Fruit fly (Drosophila melanogaster) whole organism, embryonic: ENCODE measurements around the gene Syx8.

Source experiments
- Awh ChIP-seq: fragments of 200-800 bp; sonication (Bioruptor generic); IDR thresholded peaks from 2 replicates; pipeline ENCODE4, ENCODE4 v1.3.6; 2022; ENCODE audit warnings: missing biosample characterization, missing genetic modification characterization
- Bteb2 ChIP-seq: fragments of 200-800 bp; sonication (Bioruptor generic); optimal IDR thresholded peaks from 2 replicates; lab custom pipeline; 2016; ENCODE audit warnings: missing biosample characterization, missing genetic modification characterization
- CG10147 ChIP-seq: fragments of 200-800 bp; sonication (Bioruptor generic); optimal IDR thresholded peaks from 2 replicates; lab custom pipeline; 2019; ENCODE audit warnings: missing biosample characterization, mild to moderate bottlenecking, missing genetic modification characterization, moderate library complexity
- CG1024 ChIP-seq: fragments of 200-800 bp; sonication (Bioruptor generic); IDR thresholded peaks from 2 replicates; pipeline ENCODE4 v1.3.6; 2022; ENCODE audit warnings: missing biosample characterization, missing genetic modification characterization
- CG10462 ChIP-seq: fragments of 200-800 bp; sonication (Bioruptor generic); optimal IDR thresholded peaks from 2 replicates; lab custom pipeline; 2016; ENCODE audit warnings: missing biosample characterization, missing genetic modification characterization
- CG12104 ChIP-seq: fragments of 200-800 bp; sonication (Bioruptor generic); optimal IDR thresholded peaks from 3 replicates; lab custom pipeline; 2016; ENCODE audit warnings: missing biosample characterization, missing genetic modification characterization
- CG13424 ChIP-seq: fragments of 200-800 bp; sonication (Bioruptor generic); optimal IDR thresholded peaks from 2 replicates; lab custom pipeline; 2019; ENCODE audit warnings: missing biosample characterization, mild to moderate bottlenecking, missing genetic modification characterization, moderate library complexity
- CG15011 ChIP-seq: fragments of 200-800 bp; sonication (Bioruptor generic); optimal IDR thresholded peaks from 3 replicates; lab custom pipeline; 2018; ENCODE audit warnings: missing biosample characterization, mild to moderate bottlenecking, missing genetic modification characterization
- CG17359 ChIP-seq: fragments of 200-800 bp; sonication (Bioruptor generic); optimal IDR thresholded peaks from 3 replicates; lab custom pipeline; 2018; ENCODE audit warnings: missing biosample characterization, mild to moderate bottlenecking, missing genetic modification characterization, moderate library complexity
- CG17385 ChIP-seq: fragments of 200-800 bp; sonication (Bioruptor generic); optimal IDR thresholded peaks from 3 replicates; lab custom pipeline; 2018; ENCODE audit warnings: missing biosample characterization, mild to moderate bottlenecking, missing genetic modification characterization
- CG17802 ChIP-seq: fragments of 200-800 bp; sonication (Bioruptor generic); optimal IDR thresholded peaks from 2 replicates; lab custom pipeline; 2018; ENCODE audit warnings: missing biosample characterization, mild to moderate bottlenecking, missing genetic modification characterization, moderate library complexity
- CG17912 ChIP-seq: fragments of 200-800 bp; sonication (Bioruptor generic); optimal IDR thresholded peaks from 2 replicates; lab custom pipeline; 2018; ENCODE audit warnings: missing biosample characterization, mild to moderate bottlenecking, missing genetic modification characterization
- CG30431 ChIP-seq: fragments of 200-800 bp; sonication (Bioruptor generic); optimal IDR thresholded peaks from 2 replicates; lab custom pipeline; 2017; ENCODE audit warnings: missing biosample characterization, missing genetic modification characterization
- CG34422 ChIP-seq: fragments of 200-800 bp; sonication (Bioruptor generic); IDR thresholded peaks from 3 replicates; pipeline ENCODE4 v1.3.6; 2022; ENCODE audit warnings: missing biosample characterization, missing genetic modification characterization
- CG4617 ChIP-seq: fragments of 200-800 bp; sonication (Bioruptor generic); optimal IDR thresholded peaks from 3 replicates; lab custom pipeline; 2016; ENCODE audit warnings: missing biosample characterization, missing genetic modification characterization, borderline replicate concordance
- CG7786 ChIP-seq: fragments of 200-800 bp; sonication (Bioruptor generic); optimal IDR thresholded peaks from 2 replicates; lab custom pipeline; 2016; ENCODE audit warnings: missing biosample characterization, missing genetic modification characterization
- CG8281 ChIP-seq: fragments of 200-800 bp; sonication (Bioruptor generic); optimal IDR thresholded peaks from 2 replicates; lab custom pipeline; 2018; ENCODE audit warnings: missing biosample characterization, mild to moderate bottlenecking, missing genetic modification characterization, moderate library complexity
- CG8359 ChIP-seq: fragments of 200-800 bp; sonication (Bioruptor generic); optimal IDR thresholded peaks from 2 replicates; lab custom pipeline; 2017; ENCODE audit warnings: missing biosample characterization, mild to moderate bottlenecking, missing genetic modification characterization, borderline replicate concordance
- CG8765 ChIP-seq: fragments of 200-800 bp; sonication (Bioruptor generic); IDR thresholded peaks from 2 replicates; pipeline ENCODE4 v1.3.6; 2022; ENCODE audit warnings: missing biosample characterization, missing genetic modification characterization
- CG9817 ChIP-seq: fragments of 200-800 bp; sonication (Bioruptor generic); optimal IDR thresholded peaks from 2 replicates; lab custom pipeline; 2018; ENCODE audit warnings: missing biosample characterization, mild to moderate bottlenecking, missing genetic modification characterization, moderate library complexity
- Dip3 ChIP-seq: fragments of 200-800 bp; sonication (Bioruptor generic); optimal IDR thresholded peaks from 3 replicates; lab custom pipeline; 2016; ENCODE audit warnings: missing biosample characterization, missing genetic modification characterization
- ERR ChIP-seq: fragments of 200-800 bp; sonication (Bioruptor generic); optimal IDR thresholded peaks from 2 replicates; lab custom pipeline; 2016; ENCODE audit warnings: missing biosample characterization, missing genetic modification characterization
- HLH54F ChIP-seq: fragments of 200-800 bp; sonication (Bioruptor generic); optimal IDR thresholded peaks from 3 replicates; lab custom pipeline; 2016; ENCODE audit warnings: missing biosample characterization, missing genetic modification characterization
- Myb ChIP-seq: fragments of 200-800 bp; sonication (Bioruptor generic); optimal IDR thresholded peaks from 2 replicates; lab custom pipeline; 2016; ENCODE audit warnings: missing biosample characterization, missing genetic modification characterization
- Ravus ChIP-seq: fragments of 200-800 bp; sonication (Bioruptor generic); IDR thresholded peaks from 2 replicates; pipeline ENCODE4 v1.3.6; 2022; ENCODE audit warnings: missing biosample characterization, missing genetic modification characterization
- Sin3A ChIP-seq: fragments of >200 bp; optimal IDR thresholded peaks from 2 replicates; lab custom pipeline; 2018
- Sry-β ChIP-seq: fragments of 200-800 bp; sonication (Bioruptor generic); optimal IDR thresholded peaks from 2 replicates; lab custom pipeline; 2018; ENCODE audit warnings: missing biosample characterization, mild to moderate bottlenecking, missing genetic modification characterization, moderate library complexity
- ab ChIP-seq: fragments of 200-800 bp; sonication (Bioruptor generic); optimal IDR thresholded peaks from 2 replicates; lab custom pipeline; 2016; ENCODE audit warnings: missing biosample characterization, missing genetic modification characterization
- bcd ChIP-seq: fragments of 200-800 bp; sonication (Bioruptor generic); optimal IDR thresholded peaks from 2 replicates; lab custom pipeline; 2017; ENCODE audit warnings: missing biosample characterization, mild to moderate bottlenecking, missing genetic modification characterization
- bowl ChIP-seq: fragments of 200-800 bp; sonication (Bioruptor generic); IDR thresholded peaks from 2 replicates; pipeline ENCODE4 v1.3.6; 2022; ENCODE audit warnings: missing biosample characterization, missing genetic modification characterization
- cato ChIP-seq: fragments of 200-800 bp; sonication (Bioruptor generic); optimal IDR thresholded peaks from 2 replicates; lab custom pipeline; 2016; ENCODE audit warnings: missing biosample characterization, missing genetic modification characterization, borderline replicate concordance
- caup ChIP-seq: fragments of 200-800 bp; sonication (Bioruptor generic); optimal IDR thresholded peaks from 3 replicates; lab custom pipeline; 2017; ENCODE audit warnings: missing biosample characterization, mild to moderate bottlenecking, missing genetic modification characterization, moderate library complexity; ENCODE audit not compliant: severe bottlenecking
- chm ChIP-seq: fragments of 200-800 bp; sonication (Bioruptor generic); IDR thresholded peaks from 2 replicates; pipeline ENCODE4 v1.3.6; 2022; ENCODE audit warnings: missing biosample characterization, missing genetic modification characterization
- da ChIP-seq: fragments of 200-800 bp; sonication (Bioruptor generic); optimal IDR thresholded peaks from 2 replicates; lab custom pipeline; 2016; ENCODE audit warnings: missing biosample characterization, missing genetic modification characterization
- dati ChIP-seq: fragments of 200-800 bp; sonication (Bioruptor generic); IDR thresholded peaks from 2 replicates; pipeline ENCODE4 v1.3.6; 2022; ENCODE audit warnings: missing biosample characterization, missing genetic modification characterization
- eve ChIP-seq, 2 experiments: fragments of >200 bp; optimal IDR thresholded peaks; 2 replicates each; lab custom pipeline; 2017; ENCODE audit warnings: missing biosample characterization in 2 of 2, missing genetic modification characterization in 2 of 2
- fd64A ChIP-seq: fragments of 200-800 bp; sonication (Bioruptor generic); optimal IDR thresholded peaks from 3 replicates; lab custom pipeline; 2018; ENCODE audit warnings: missing biosample characterization, mild to moderate bottlenecking, missing genetic modification characterization
- gfzf ChIP-seq: fragments of 200-800 bp; sonication (Bioruptor generic); optimal IDR thresholded peaks from 2 replicates; lab custom pipeline; 2016; ENCODE audit warnings: missing biosample characterization, mild to moderate bottlenecking, missing genetic modification characterization, moderate library complexity
- jing ChIP-seq: fragments of 200-800 bp; sonication (Bioruptor generic); optimal IDR thresholded peaks from 2 replicates; lab custom pipeline; 2018; ENCODE audit warnings: missing biosample characterization, mild to moderate bottlenecking, missing genetic modification characterization
- kah ChIP-seq: fragments of 200-800 bp; sonication (Bioruptor generic); optimal IDR thresholded peaks from 2 replicates; lab custom pipeline; 2018; ENCODE audit warnings: missing biosample characterization, mild to moderate bottlenecking, missing genetic modification characterization
- lab ChIP-seq: fragments of 200-800 bp; sonication (Bioruptor generic); optimal IDR thresholded peaks from 3 replicates; lab custom pipeline; 2017; ENCODE audit warnings: missing biosample characterization, missing genetic modification characterization, mild to moderate bottlenecking, moderate library complexity, missing genetic modification reagents
- lilli ChIP-seq: fragments of 200-800 bp; sonication (Bioruptor generic); optimal IDR thresholded peaks from 3 replicates; lab custom pipeline; 2016; ENCODE audit warnings: missing biosample characterization, missing genetic modification characterization
- mld ChIP-seq: fragments of 200-800 bp; sonication (Bioruptor generic); IDR thresholded peaks from 3 replicates; pipeline ENCODE4 v1.3.6; 2022; ENCODE audit warnings: missing biosample characterization, missing genetic modification characterization; ENCODE audit not compliant: partially characterized antibody
- nau ChIP-seq: fragments of 200-800 bp; sonication (Bioruptor generic); optimal IDR thresholded peaks from 3 replicates; lab custom pipeline; 2017; ENCODE audit warnings: missing biosample characterization, mild to moderate bottlenecking, missing genetic modification characterization, missing genetic modification reagents
- odd ChIP-seq: fragments of 200-800 bp; sonication (Bioruptor generic); optimal IDR thresholded peaks from 2 replicates; lab custom pipeline; 2017; ENCODE audit warnings: missing biosample characterization, mild to moderate bottlenecking, missing genetic modification characterization
- peb ChIP-seq: fragments of 200-800 bp; sonication (Bioruptor generic); IDR thresholded peaks from 2 replicates; pipeline ENCODE4 v1.3.6; 2022; ENCODE audit warnings: missing biosample characterization, missing genetic modification characterization
- pfk ChIP-seq: fragments of 200-800 bp; sonication (Bioruptor generic); optimal IDR thresholded peaks from 2 replicates; lab custom pipeline; 2018; ENCODE audit warnings: missing biosample characterization, mild to moderate bottlenecking, missing genetic modification characterization, moderate library complexity
- ro ChIP-seq: fragments of 200-800 bp; sonication (Bioruptor generic); IDR thresholded peaks from 2 replicates; pipeline ENCODE4 v1.3.6; 2022; ENCODE audit warnings: missing biosample characterization, missing genetic modification characterization
- sna ChIP-seq: fragments of 200-800 bp; sonication (Bioruptor generic); IDR thresholded peaks from 2 replicates; pipeline ENCODE4 v1.3.6; 2022; ENCODE audit warnings: missing biosample characterization, missing genetic modification characterization; ENCODE audit not compliant: partially characterized antibody
- stc ChIP-seq: fragments of 200-800 bp; sonication (Bioruptor generic); IDR thresholded peaks from 2 replicates; pipeline ENCODE4 v1.3.6; 2022; ENCODE audit warnings: missing biosample characterization, missing genetic modification characterization
- yki ChIP-seq: fragments of >200 bp; optimal IDR thresholded peaks from 3 replicates; lab custom pipeline; 2018
- zfh2 ChIP-seq: fragments of 200-800 bp; sonication (Bioruptor generic); optimal IDR thresholded peaks from 2 replicates; lab custom pipeline; 2016; ENCODE audit warnings: missing biosample characterization, missing genetic modification characterization

Syx8 gene

DNA sequence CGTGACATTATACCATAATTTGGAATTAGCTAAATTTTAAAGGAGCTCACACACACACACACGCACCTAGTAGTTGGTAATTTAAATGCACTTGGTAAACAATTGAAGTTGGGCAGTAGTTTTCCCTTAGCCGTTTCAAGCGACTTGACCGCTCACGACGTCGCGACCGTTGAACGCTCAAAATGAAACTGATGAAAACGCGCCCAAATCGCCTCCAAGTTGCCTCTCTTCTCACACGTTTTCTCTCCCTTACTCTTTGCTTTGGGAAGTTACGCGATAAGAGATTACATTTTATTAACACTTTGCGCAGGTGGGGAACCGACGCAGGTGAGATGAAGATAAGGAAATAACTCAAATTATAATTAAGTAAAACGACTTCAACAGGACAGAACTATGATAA, 14.6 kb downstream of the Syx8 start (continued):
- no peak for TF ChIP-seq CG10147
- TF ChIP-seq sna: no peak
- TF ChIP-seq caup (GFP tag; lab: Kevin White, UChicago): peak; percentile 2
- peak; percentile 79; the same call in 1 of the 2 replicates for TF ChIP-seq chm (GFP tag; lab: Robert Waterston, UW)
- TF ChIP-seq nau (GFP tag; lab: Kevin White, UChicago): no peak
- TF ChIP-seq peb (GFP tag; lab: Robert Waterston, UW): no peak
- TF ChIP-seq CG17912 (GFP tag; lab: Kevin White, UChicago): no peak
- TF ChIP-seq cato (GFP tag; lab: Kevin White, UChicago): no peak
- no peak for TF ChIP-seq mld (GFP tag; lab: Robert Waterston, UW)
- peak; percentile 99 for TF ChIP-seq CG8359
- TF ChIP-seq Myb (GFP tag; lab: Kevin White, UChicago): no peak
- no peak for TF ChIP-seq bowl
- peak; percentile 17 for TF ChIP-seq CG17359
- TF ChIP-seq eve (GFP tag; optimal IDR thresholded peaks at IDR 0.05; lab: Kevin White, UChicago): no peak
- TF ChIP-seq jing: no peak
- no peak for TF ChIP-seq yki
- TF ChIP-seq dati (GFP tag; lab: Robert Waterston, UW): no peak
- TF ChIP-seq ERR: no peak
- no peak for TF ChIP-seq CG34422 (GFP tag; lab: Robert Waterston, UW)
- no peak for TF ChIP-seq ro (GFP tag; lab: Robert Waterston, UW)
- TF ChIP-seq Dip3: no peak
- no peak for TF ChIP-seq CG10462 (GFP tag; lab: Kevin White, UChicago)
- TF ChIP-seq HLH54F: no peak
- TF ChIP-seq CG7786 (GFP tag; lab: Kevin White, UChicago): no peak
- TF ChIP-seq Sry-β (GFP tag; lab: Kevin White, UChicago): no peak
- no peak for TF ChIP-seq lilli
- TF ChIP-seq zfh2 (GFP tag; lab: Kevin White, UChicago): no peak
- TF ChIP-seq stc (GFP tag; lab: Robert Waterston, UW): peak; percentile 34; the same call in 1 of the 2 replicates
- TF ChIP-seq CG30431 (GFP tag; lab: Kevin White, UChicago): no peak
- no peak for TF ChIP-seq kah (GFP tag; lab: Kevin White, UChicago)
- TF ChIP-seq CG8765 (GFP tag; lab: Robert Waterston, UW): no peak
- no peak for TF ChIP-seq Bteb2 (GFP tag; lab: Kevin White, UChicago)
- no peak for TF ChIP-seq CG17802 (tag; lab: Kevin White, UChicago)
- no peak for TF ChIP-seq ab (GFP tag; lab: Kevin White, UChicago)
- no peak for TF ChIP-seq da (GFP tag; lab: Kevin White, UChicago)
- no peak for TF ChIP-seq CG1024
- no peak for TF ChIP-seq Ravus (GFP tag; lab: Robert Waterston, UW)
- TF ChIP-seq pfk (GFP tag; lab: Kevin White, UChicago): no peak
- no peak for TF ChIP-seq fd64A (GFP tag; lab: Kevin White, UChicago)
- no peak for TF ChIP-seq odd (GFP tag; lab: Kevin White, UChicago)
- no peak for TF ChIP-seq Awh (GFP tag; lab: Robert Waterston, UW)
- TF ChIP-seq lab (GFP tag; lab: Kevin White, UChicago): peak; percentile 55
- TF ChIP-seq bcd (GFP tag; lab: Kevin White, UChicago): no peak
- no peak for TF ChIP-seq CG8281
- TF ChIP-seq CG17385 (GFP tag; lab: Kevin White, UChicago): peak; percentile 35
- TF ChIP-seq gfzf (GFP tag; lab: Kevin White, UChicago): no peak
- TF ChIP-seq CG15011 (GFP tag; lab: Kevin White, UChicago): no peak
- no peak for TF ChIP-seq CG4617 (GFP tag; lab: Kevin White, UChicago)
- TF ChIP-seq CG9817 (tag; lab: Kevin White, UChicago): no peak
- TF ChIP-seq CG12104 (GFP tag; lab: Kevin White, UChicago): no peak
- TF ChIP-seq CG13424 (tag; lab: Kevin White, UChicago): no peak
- TF ChIP-seq Sin3A (lab: Kevin White, UChicago): no peak
